Worm (Caenorhabditis elegans) whole organism, late embryonic: Measurements from ENCODE around the gene F53F8.4.

Experiments used
- ceh-6 ChIP-seq: fragments of 200-800 bp; sonication (Bioruptor generic); optimal IDR thresholded peaks from 2 replicates; lab custom pipeline; 2018; ENCODE audit warnings: mild to moderate bottlenecking, missing genetic modification characterization, missing compliant biosample characterization
- pha-2 ChIP-seq: sonication (generic microtip); optimal IDR thresholded peaks from 2 replicates; lab custom pipeline; 2017; ENCODE audit warnings: mild to moderate bottlenecking, missing genetic modification characterization, missing compliant biosample characterization
- pha-4 ChIP-seq: fragments of 150-350 bp; optimal IDR thresholded peaks from 2 replicates; lab custom pipeline; 2018; ENCODE audit warnings: missing biosample characterization, missing genetic modification reagents, missing genetic modification characterization

ce11 chrV:20654350-20654749, 37.1 kb downstream of the F53F8.4 start, which contains the start of gene mnr-1:
- TF ChIP-seq pha-2 (tag; lab: Kevin White, UChicago) (no peak), ceh-6 (GFP tag; lab: Kevin White, UChicago) (no peak), pha-4 (tag; lab: Kevin White, UChicago) (no peak)
